Worm (Caenorhabditis elegans) whole organism, early embryonic: ENCODE measurements around the gene T22F3.10.
"Not testable (repeated sequence)": the region's sequence is repeated elsewhere in the genome, so short reads cannot be mapped to it uniquely, and the experiment has no call there.

Experiments used
- B0310.2 ChIP-seq: sonication (generic microtip); optimal IDR thresholded peaks from 2 replicates; lab custom pipeline; 2016; ENCODE audit warnings: mild to moderate bottlenecking, missing genetic modification characterization, missing compliant biosample characterization
- F13C5.2 ChIP-seq: sonication (generic microtip); optimal IDR thresholded peaks from 2 replicates; lab custom pipeline; 2017; ENCODE audit warnings: mild to moderate bottlenecking, missing genetic modification characterization, inconsistent platforms, missing compliant biosample characterization
- aly-1 ChIP-seq: sonication (generic microtip); optimal IDR thresholded peaks from 2 replicates; lab custom pipeline; 2016; ENCODE audit warnings: missing genetic modification characterization, missing compliant biosample characterization
- ama-1 ChIP-seq: fragments of 150-350 bp; optimal IDR thresholded peaks from 2 replicates; lab custom pipeline; 2014
- ceh-13 ChIP-seq: fragments of 200-800 bp; sonication (Bioruptor generic); optimal IDR thresholded peaks from 2 replicates; lab custom pipeline; 2018; ENCODE audit warnings: mild to moderate bottlenecking, missing genetic modification characterization, missing compliant biosample characterization
- ceh-36 ChIP-seq: sonication (generic microtip); optimal IDR thresholded peaks from 2 replicates; lab custom pipeline; 2016; ENCODE audit warnings: missing genetic modification characterization, inconsistent platforms, missing compliant biosample characterization
- ets-7 ChIP-seq: sonication (generic microtip); optimal IDR thresholded peaks from 2 replicates; lab custom pipeline; 2016; ENCODE audit warnings: missing genotype, missing genetic modification characterization, missing compliant biosample characterization
- flt-1 ChIP-seq: fragments of 200-800 bp; sonication (Bioruptor generic); IDR thresholded peaks from 2 replicates; pipeline ENCODE4 v1.3.6; 2022; ENCODE audit warnings: missing genetic modification characterization, missing compliant biosample characterization
- hmbx-1 ChIP-seq: sonication (generic microtip); optimal IDR thresholded peaks from 2 replicates; lab custom pipeline; 2016; ENCODE audit warnings: mild to moderate bottlenecking, missing genetic modification characterization, missing compliant biosample characterization
- hmg-4 ChIP-seq: fragments of 200-800 bp; sonication (Bioruptor generic); optimal IDR thresholded peaks from 2 replicates; lab custom pipeline; 2018; ENCODE audit warnings: mild to moderate bottlenecking, missing genetic modification characterization, missing compliant biosample characterization
- hnd-1 ChIP-seq: sonication (generic microtip); optimal IDR thresholded peaks from 2 replicates; lab custom pipeline; 2016; ENCODE audit warnings: missing genetic modification characterization, missing compliant biosample characterization
- pes-1 ChIP-seq: fragments of 200-800 bp; sonication (Bioruptor generic); IDR thresholded peaks from 2 replicates; pipeline ENCODE4 v1.3.6; 2022; ENCODE audit warnings: missing genetic modification reagents, missing genetic modification characterization, missing compliant biosample characterization
- scrt-1 ChIP-seq: fragments of 200-800 bp; sonication (Bioruptor generic); IDR thresholded peaks from 2 replicates; pipeline ENCODE4 v1.3.6; 2022; ENCODE audit warnings: missing genetic modification characterization, missing compliant biosample characterization
- sea-1 ChIP-seq: fragments of 200-800 bp; sonication (Bioruptor generic); conservative IDR thresholded peaks from 2 replicates; pipeline ENCODE4 v1.3.6; 2022; ENCODE audit warnings: missing genetic modification characterization, missing compliant biosample characterization
- tbx-11 ChIP-seq: fragments of 200-800 bp; sonication (Bioruptor generic); IDR thresholded peaks from 2 replicates; pipeline ENCODE4 v1.3.6; 2022; ENCODE audit warnings: missing genetic modification characterization, missing compliant biosample characterization
- tbx-37 ChIP-seq: fragments of 200-800 bp; sonication (Bioruptor generic); conservative IDR thresholded peaks from 2 replicates; pipeline ENCODE4 v1.3.6; 2022; ENCODE audit warnings: missing genetic modification reagents, missing genetic modification characterization, missing compliant biosample characterization
- tra-4 ChIP-seq: sonication (generic microtip); optimal IDR thresholded peaks from 2 replicates; lab custom pipeline; 2017; ENCODE audit warnings: missing genetic modification characterization, missing compliant biosample characterization

T22F3.10 gene

ce11 chrV:3633041-3633440 lies 21.5 kb upstream of the T22F3.10 start, which contains the start of gene F59B1.2:
TSS of gene F59B1.2 (plus strand) at chrV:3633341.
- TF ChIP-seq pes-1 (GFP tag; lab: Robert Waterston, UW), result no peak
- TF ChIP-seq ceh-36 (tag; lab: Kevin White, UChicago), result no peak
- TF ChIP-seq ets-7, result no peak
- TF ChIP-seq sea-1 (GFP tag; lab: Robert Waterston, UW), result no peak
- no peak for TF ChIP-seq F13C5.2 (tag; lab: Kevin White, UChicago)
- no peak for TF ChIP-seq tra-4 (tag; lab: Kevin White, UChicago)
- TF ChIP-seq hmg-4 (GFP tag; lab: Kevin White, UChicago), result no peak

DNA sequence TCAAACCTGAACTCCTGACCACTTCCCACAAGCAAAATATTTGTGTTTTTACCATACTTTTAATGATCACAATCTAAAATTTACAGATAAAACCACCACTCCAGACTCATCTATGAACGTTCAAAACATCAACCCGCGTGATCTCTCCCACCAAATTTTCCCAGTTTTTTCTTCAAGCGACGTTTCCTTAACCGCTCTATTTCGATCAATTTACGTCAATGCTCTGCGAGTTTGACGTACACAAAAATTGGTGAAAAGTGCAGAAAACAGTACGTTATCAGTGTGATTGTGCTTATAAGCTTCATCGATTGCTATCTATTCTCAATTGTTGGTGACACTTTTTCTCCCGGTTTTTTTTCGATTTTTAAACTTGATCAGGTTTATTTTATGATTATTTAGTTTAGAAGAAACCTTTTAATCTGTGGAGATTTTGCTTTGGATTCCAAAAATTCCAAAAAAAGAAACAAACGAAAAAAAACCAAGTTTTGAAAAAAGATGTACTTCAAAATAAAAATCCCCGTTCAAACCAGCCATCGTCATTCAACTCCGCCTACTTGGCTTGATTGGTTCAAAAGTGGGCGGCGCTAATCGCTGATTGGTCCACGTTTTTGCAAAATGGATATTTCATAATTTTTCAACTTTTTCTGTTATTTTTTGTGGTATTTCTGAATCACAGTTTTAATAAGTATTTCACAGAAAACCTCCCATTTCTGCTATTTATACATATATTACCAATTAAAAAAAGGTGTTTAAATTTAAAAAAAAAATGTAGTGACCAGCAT lies 20.9 kb upstream of the T22F3.10 start:
- TF ChIP-seq ceh-13 (GFP tag; lab: Kevin White, UChicago), result no peak
- no peak for TF ChIP-seq sea-1 (GFP tag; lab: Robert Waterston, UW)
- no peak for TF ChIP-seq pes-1 (GFP tag; lab: Robert Waterston, UW)
- TF ChIP-seq tbx-11 (GFP tag; lab: Robert Waterston, UW), result no peak
- no peak for TF ChIP-seq ets-7
- TF ChIP-seq aly-1 (tag; lab: Kevin White, UChicago), result no peak
- no peak for TF ChIP-seq tra-4 (tag; lab: Kevin White, UChicago)
- TF ChIP-seq F13C5.2 (tag; lab: Kevin White, UChicago), result no peak
- no peak for TF ChIP-seq ama-1 (lab: Kevin White, UChicago)
- TF ChIP-seq hmg-4 (GFP tag; lab: Kevin White, UChicago), result no peak
- TF ChIP-seq hmbx-1 (tag; lab: Kevin White, UChicago), result no peak
- no peak for TF ChIP-seq B0310.2 (tag; lab: Kevin White, UChicago)
- no peak for TF ChIP-seq ceh-36 (tag; lab: Kevin White, UChicago)
- TF ChIP-seq flt-1 (GFP tag; lab: Robert Waterston, UW), result no peak

DNA sequence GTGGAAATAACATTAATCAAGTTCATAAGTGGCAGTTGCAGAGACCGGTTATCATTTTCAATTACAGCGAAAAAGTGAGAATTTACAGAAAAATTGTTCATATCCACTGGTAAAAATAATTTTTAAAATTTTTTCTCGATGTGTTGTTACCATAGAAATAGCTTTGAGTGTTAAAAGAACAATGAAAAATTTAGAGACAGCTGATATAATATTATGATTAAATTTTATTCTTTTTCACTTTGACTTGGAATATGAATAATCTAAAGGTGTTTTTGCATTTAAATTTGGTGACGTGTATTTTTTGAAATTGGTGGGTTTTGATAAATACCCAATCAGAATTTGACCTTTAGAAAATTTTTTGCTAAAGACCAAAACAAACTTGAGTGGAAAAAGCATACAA lies 20.0 kb upstream of the T22F3.10 start, which contains the start of gene F59B1.6:
F59B1.6 (minus strand) TSS at position 101 of the 400 bp plus-strand sequence.
- TF ChIP-seq ceh-36 (tag; lab: Kevin White, UChicago), result no peak
- no peak for TF ChIP-seq hmbx-1 (tag; lab: Kevin White, UChicago)
- TF ChIP-seq tbx-11 (GFP tag; lab: Robert Waterston, UW), result no peak
- TF ChIP-seq aly-1 (tag; lab: Kevin White, UChicago), result no peak
- TF ChIP-seq ceh-13 (GFP tag; lab: Kevin White, UChicago), result no peak
- no peak for TF ChIP-seq pes-1 (GFP tag; lab: Robert Waterston, UW)
- no peak for TF ChIP-seq hnd-1 (tag; lab: Kevin White, UChicago)
- no peak for TF ChIP-seq tbx-37
- TF ChIP-seq ama-1 (lab: Kevin White, UChicago), result no peak
- no peak for TF ChIP-seq hmg-4 (GFP tag; lab: Kevin White, UChicago)
- TF ChIP-seq sea-1 (GFP tag; lab: Robert Waterston, UW), result no peak

DNA sequence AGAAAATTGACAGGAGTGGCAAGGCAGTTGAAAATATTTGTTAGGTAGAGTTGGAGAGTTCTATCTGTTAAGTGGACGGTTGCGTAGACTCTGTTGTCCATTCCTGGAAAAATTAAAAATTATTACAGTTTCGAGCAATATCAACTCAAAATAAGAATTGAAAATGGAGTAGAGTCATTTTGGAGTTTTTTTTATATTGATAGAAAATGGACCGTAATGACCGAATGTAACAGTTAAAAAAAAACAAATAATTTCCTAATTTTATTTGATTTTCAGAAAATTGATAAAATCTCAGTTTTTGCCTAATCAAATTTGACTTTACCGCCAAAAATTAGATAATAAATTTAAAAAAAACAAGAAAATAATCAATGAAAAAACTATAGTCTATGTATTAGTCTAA lies 15.4 kb upstream of the T22F3.10 start, which contains the start of gene F59B1.4:
F59B1.4 (minus strand) TSS at position 101 of the 400 bp plus-strand sequence.
- TF ChIP-seq hmg-4 (GFP tag; lab: Kevin White, UChicago) (no peak), F13C5.2 (tag; lab: Kevin White, UChicago) (no peak), aly-1 (tag; lab: Kevin White, UChicago) (no peak)

ce11 chrV:3620608-3621007 lies 9.1 kb upstream of the T22F3.10 start, which contains the start of gene srx-93:
TSS of gene srx-93 (minus strand) at chrV:3620708.
- TF ChIP-seq pes-1 (GFP tag; lab: Robert Waterston, UW); sea-1 (GFP tag; lab: Robert Waterston, UW); ceh-36 (tag; lab: Kevin White, UChicago): not testable (repeated sequence)

ce11 chrV:3616844-3617243 lies 5.3 kb upstream of the T22F3.10 start:
- TF ChIP-seq hmbx-1 (tag; lab: Kevin White, UChicago), result no peak
- TF ChIP-seq ets-7, result no peak
- no peak for TF ChIP-seq B0310.2 (tag; lab: Kevin White, UChicago)
- no peak for TF ChIP-seq scrt-1 (GFP tag; lab: Robert Waterston, UW)
- TF ChIP-seq aly-1 (tag; lab: Kevin White, UChicago), result no peak
- no peak for TF ChIP-seq flt-1 (GFP tag; lab: Robert Waterston, UW)
- no peak for TF ChIP-seq hmg-4 (GFP tag; lab: Kevin White, UChicago)
- no peak for TF ChIP-seq ceh-36 (tag; lab: Kevin White, UChicago)
- TF ChIP-seq pes-1 (GFP tag; lab: Robert Waterston, UW), result no peak
- TF ChIP-seq hnd-1 (tag; lab: Kevin White, UChicago), result no peak
- no peak for TF ChIP-seq ceh-13 (GFP tag; lab: Kevin White, UChicago)
- no peak for TF ChIP-seq tbx-11 (GFP tag; lab: Robert Waterston, UW)
- TF ChIP-seq F13C5.2 (tag; lab: Kevin White, UChicago), result no peak
- no peak for TF ChIP-seq tra-4 (tag; lab: Kevin White, UChicago)
- no peak for TF ChIP-seq ama-1 (lab: Kevin White, UChicago)
- TF ChIP-seq tbx-37, result no peak
- no peak for TF ChIP-seq sea-1 (GFP tag; lab: Robert Waterston, UW)

ce11 chrV:3614397-3614796 lies 2.8 kb upstream of the T22F3.10 start, which contains the start of gene T22F3.11:
TSS of gene T22F3.11 (minus strand) at chrV:3614553.
- TF ChIP-seq tbx-37, result no peak
- TF ChIP-seq pes-1 (GFP tag; lab: Robert Waterston, UW), result no peak
